Worm (Caenorhabditis elegans): ENCODE results near the gene W01G7.4.

- no peak for TF ChIP-seq skn-1 (tag; optimal IDR thresholded peaks at IDR 0.05)
- no peak for TF ChIP-seq pag-3 (tag; optimal IDR thresholded peaks at IDR 0.05; ENCODE audit: borderline replicate concordance, insufficient read depth)
- TF ChIP-seq elt-3 (tag; optimal IDR thresholded peaks at IDR 0.05): peak in 1 of 6 experiments; percentile 5
- TF ChIP-seq zag-1 (tag; optimal IDR thresholded peaks at IDR 0.05): no peak
- no peak for TF ChIP-seq nhr-76 (tag; optimal IDR thresholded peaks at IDR 0.05)
- no peak for TF ChIP-seq lsy-2 (tag; optimal IDR thresholded peaks at IDR 0.05)
- peak; percentile 25 for TF ChIP-seq snu-23 (GFP tag; optimal IDR thresholded peaks at IDR 0.05)
- TF ChIP-seq nhr-237 (tag; optimal IDR thresholded peaks at IDR 0.05): no peak
Measured at ce11 chrII:14042836-14043604, 17.5 kb upstream of the W01G7.4 start.
